Worm (Caenorhabditis elegans) whole organism, early embryonic: ENCODE data around the gene C05G5.2.

Experiments
- B0310.2 ChIP-seq: sonication (generic microtip); optimal IDR thresholded peaks from 2 replicates; lab custom pipeline; 2016; ENCODE audit warnings: mild to moderate bottlenecking, missing genetic modification characterization, missing compliant biosample characterization
- F13C5.2 ChIP-seq: sonication (generic microtip); optimal IDR thresholded peaks from 2 replicates; lab custom pipeline; 2017; ENCODE audit warnings: mild to moderate bottlenecking, missing genetic modification characterization, inconsistent platforms, missing compliant biosample characterization
- aly-1 ChIP-seq: sonication (generic microtip); optimal IDR thresholded peaks from 2 replicates; lab custom pipeline; 2016; ENCODE audit warnings: missing genetic modification characterization, missing compliant biosample characterization
- ama-1 ChIP-seq: fragments of 150-350 bp; optimal IDR thresholded peaks from 2 replicates; lab custom pipeline; 2014
- ceh-13 ChIP-seq: fragments of 200-800 bp; sonication (Bioruptor generic); optimal IDR thresholded peaks from 2 replicates; lab custom pipeline; 2018; ENCODE audit warnings: mild to moderate bottlenecking, missing genetic modification characterization, missing compliant biosample characterization
- ceh-36 ChIP-seq: sonication (generic microtip); optimal IDR thresholded peaks from 2 replicates; lab custom pipeline; 2016; ENCODE audit warnings: missing genetic modification characterization, inconsistent platforms, missing compliant biosample characterization
- ets-7 ChIP-seq: sonication (generic microtip); optimal IDR thresholded peaks from 2 replicates; lab custom pipeline; 2016; ENCODE audit warnings: missing genotype, missing genetic modification characterization, missing compliant biosample characterization
- flt-1 ChIP-seq: fragments of 200-800 bp; sonication (Bioruptor generic); IDR thresholded peaks from 2 replicates; pipeline ENCODE4 v1.3.6; 2022; ENCODE audit warnings: missing genetic modification characterization, missing compliant biosample characterization
- hmbx-1 ChIP-seq: sonication (generic microtip); optimal IDR thresholded peaks from 2 replicates; lab custom pipeline; 2016; ENCODE audit warnings: mild to moderate bottlenecking, missing genetic modification characterization, missing compliant biosample characterization
- hmg-4 ChIP-seq: fragments of 200-800 bp; sonication (Bioruptor generic); optimal IDR thresholded peaks from 2 replicates; lab custom pipeline; 2018; ENCODE audit warnings: mild to moderate bottlenecking, missing genetic modification characterization, missing compliant biosample characterization
- hnd-1 ChIP-seq: sonication (generic microtip); optimal IDR thresholded peaks from 2 replicates; lab custom pipeline; 2016; ENCODE audit warnings: missing genetic modification characterization, missing compliant biosample characterization
- pes-1 ChIP-seq: fragments of 200-800 bp; sonication (Bioruptor generic); IDR thresholded peaks from 2 replicates; pipeline ENCODE4 v1.3.6; 2022; ENCODE audit warnings: missing genetic modification reagents, missing genetic modification characterization, missing compliant biosample characterization
- scrt-1 ChIP-seq: fragments of 200-800 bp; sonication (Bioruptor generic); IDR thresholded peaks from 2 replicates; pipeline ENCODE4 v1.3.6; 2022; ENCODE audit warnings: missing genetic modification characterization, missing compliant biosample characterization
- sea-1 ChIP-seq: fragments of 200-800 bp; sonication (Bioruptor generic); conservative IDR thresholded peaks from 2 replicates; pipeline ENCODE4 v1.3.6; 2022; ENCODE audit warnings: missing genetic modification characterization, missing compliant biosample characterization
- tbx-11 ChIP-seq: fragments of 200-800 bp; sonication (Bioruptor generic); IDR thresholded peaks from 2 replicates; pipeline ENCODE4 v1.3.6; 2022; ENCODE audit warnings: missing genetic modification characterization, missing compliant biosample characterization
- tbx-37 ChIP-seq: fragments of 200-800 bp; sonication (Bioruptor generic); conservative IDR thresholded peaks from 2 replicates; pipeline ENCODE4 v1.3.6; 2022; ENCODE audit warnings: missing genetic modification reagents, missing genetic modification characterization, missing compliant biosample characterization
- tra-4 ChIP-seq: sonication (generic microtip); optimal IDR thresholded peaks from 2 replicates; lab custom pipeline; 2017; ENCODE audit warnings: missing genetic modification characterization, missing compliant biosample characterization

The C05G5.2 gene

DNA sequence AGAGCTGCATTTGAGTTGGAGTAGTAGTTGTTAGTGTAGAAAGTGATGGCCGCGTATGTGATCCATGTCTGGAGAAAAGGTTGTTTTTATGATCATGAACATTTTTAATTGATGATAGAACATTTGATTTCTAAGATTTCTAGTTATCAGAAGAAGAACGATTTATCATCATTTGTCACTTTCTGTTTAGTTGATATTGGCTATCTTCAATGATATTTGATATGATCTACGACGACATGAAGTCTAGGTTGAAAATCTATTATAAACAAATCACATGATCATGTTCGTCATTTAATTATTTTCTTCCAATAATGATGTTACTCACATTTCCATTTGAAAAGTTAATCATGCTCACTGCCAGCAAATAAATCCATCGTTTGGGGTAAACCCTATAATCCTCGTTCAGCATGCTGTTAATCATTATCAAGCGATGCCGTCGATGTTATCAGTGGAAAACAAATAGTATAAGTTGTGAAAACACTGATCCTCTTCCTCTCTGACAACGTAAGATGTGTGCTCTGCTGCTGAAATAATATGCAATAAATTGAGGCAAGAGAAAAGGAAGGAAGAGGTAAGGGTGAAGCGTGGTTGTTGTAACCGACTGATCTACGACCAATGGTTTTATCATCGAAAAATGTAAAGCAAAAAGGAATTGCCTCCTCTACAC is 10.0 kb upstream of the C05G5.2 start:
- TF ChIP-seq tbx-37 (GFP tag; lab: Robert Waterston, UW) = no peak
- TF ChIP-seq hnd-1 (tag; lab: Kevin White, UChicago) = no peak
- no peak for TF ChIP-seq tbx-11 (GFP tag; lab: Robert Waterston, UW)

- TF ChIP-seq pes-1 (GFP tag; lab: Robert Waterston, UW) (no peak), tra-4 (tag; lab: Kevin White, UChicago) (no peak), B0310.2 (tag; lab: Kevin White, UChicago) (no peak), hnd-1 (tag; lab: Kevin White, UChicago) (no peak), scrt-1 (GFP tag; lab: Robert Waterston, UW) (no peak), tbx-11 (GFP tag; lab: Robert Waterston, UW) (no peak), F13C5.2 (no peak), aly-1 (tag; lab: Kevin White, UChicago) (no peak), hmg-4 (GFP tag; lab: Kevin White, UChicago) (no peak), ceh-13 (GFP tag; lab: Kevin White, UChicago) (no peak), tbx-37 (GFP tag; lab: Robert Waterston, UW) (no peak), ama-1 (lab: Kevin White, UChicago) (no peak), ets-7 (tag; lab: Kevin White, UChicago) (no peak), ceh-36 (no peak), flt-1 (GFP tag; lab: Robert Waterston, UW) (no peak), sea-1 (GFP tag; lab: Robert Waterston, UW) (no peak), hmbx-1 (tag; lab: Kevin White, UChicago) (no peak)
Observed at ce11 chrX:14737623-14738022, 9.5 kb upstream of the C05G5.2 start.

DNA sequence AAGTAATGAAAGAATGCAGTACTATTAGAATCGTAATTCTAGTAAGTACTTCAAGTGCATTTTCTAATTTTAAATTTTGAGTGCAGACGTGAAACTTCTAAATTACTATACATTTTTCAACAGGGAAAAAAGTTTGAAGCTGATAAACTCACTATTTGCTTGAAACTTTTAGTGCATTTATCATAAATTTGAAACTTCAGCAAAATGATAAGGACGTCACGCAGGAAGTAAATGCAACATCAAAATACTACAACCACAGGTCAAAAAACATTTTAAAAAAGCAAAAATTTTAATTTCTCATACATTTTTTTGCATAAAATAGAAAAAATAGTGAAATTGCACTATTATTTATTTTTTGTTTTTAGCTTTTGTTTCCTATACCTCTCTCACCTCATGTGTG is 7.6 kb upstream of the C05G5.2 start:
- TF ChIP-seq ets-7 (tag; lab: Kevin White, UChicago) (no peak), sea-1 (GFP tag; lab: Robert Waterston, UW) (no peak), pes-1 (GFP tag; lab: Robert Waterston, UW) (no peak), scrt-1 (GFP tag; lab: Robert Waterston, UW) (no peak), flt-1 (GFP tag; lab: Robert Waterston, UW) (no peak), hmg-4 (GFP tag; lab: Kevin White, UChicago) (no peak), tbx-11 (GFP tag; lab: Robert Waterston, UW) (no peak), B0310.2 (tag; lab: Kevin White, UChicago) (no peak), tra-4 (tag; lab: Kevin White, UChicago) (no peak), aly-1 (tag; lab: Kevin White, UChicago) (no peak), ceh-36 (no peak), F13C5.2 (no peak), ama-1 (lab: Kevin White, UChicago) (no peak), tbx-37 (GFP tag; lab: Robert Waterston, UW) (no peak), ceh-13 (GFP tag; lab: Kevin White, UChicago) (no peak), hmbx-1 (tag; lab: Kevin White, UChicago) (no peak), hnd-1 (tag; lab: Kevin White, UChicago) (no peak)

- no peak for TF ChIP-seq ets-7 (tag; lab: Kevin White, UChicago)
- TF ChIP-seq tbx-37 (GFP tag; lab: Robert Waterston, UW) = no peak
Observed at ce11 chrX:14740019-14740418, 7.1 kb upstream of the C05G5.2 start, which contains the start of gene C05G5.1. Gene C05G5.1, minus strand, starts transcription at chrX:14740119.

ce11 chrX:14743210-14743609 is 3.9 kb upstream of the C05G5.2 start:
- TF ChIP-seq ceh-36 = no peak
- no peak for TF ChIP-seq aly-1 (tag; lab: Kevin White, UChicago)
- TF ChIP-seq scrt-1 (GFP tag; lab: Robert Waterston, UW) = no peak
- TF ChIP-seq ama-1 (lab: Kevin White, UChicago) = no peak
- no peak for TF ChIP-seq ceh-13 (GFP tag; lab: Kevin White, UChicago)
- TF ChIP-seq ets-7 (tag; lab: Kevin White, UChicago) = no peak
- no peak for TF ChIP-seq flt-1 (GFP tag; lab: Robert Waterston, UW)
- no peak for TF ChIP-seq hmg-4 (GFP tag; lab: Kevin White, UChicago)
- no peak for TF ChIP-seq tbx-37 (GFP tag; lab: Robert Waterston, UW)

DNA sequence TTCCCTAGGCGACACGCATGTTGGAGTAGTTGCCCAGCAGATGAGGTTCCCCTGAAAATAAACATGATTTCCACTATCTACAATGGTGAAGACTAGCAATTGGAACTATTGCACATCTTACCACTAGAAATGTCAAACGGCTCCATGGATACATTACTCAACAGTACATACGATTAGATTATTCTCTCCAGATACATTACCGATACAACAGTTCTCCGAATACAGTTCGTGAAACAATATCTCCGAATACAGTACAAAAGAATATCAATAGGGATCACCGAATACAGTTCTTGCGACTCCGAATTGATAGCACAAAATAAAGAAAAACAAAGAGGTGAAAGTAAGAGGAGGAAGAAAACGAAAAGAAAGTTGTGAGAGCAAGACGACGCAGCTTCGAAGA is 3.3 kb upstream of the C05G5.2 start, which contains the start of gene C05G5.7:
TSS of gene C05G5.7 (minus strand) at position 1 of the 400 bp plus-strand sequence.
- TF ChIP-seq hmg-4 (GFP tag; lab: Kevin White, UChicago) = no peak

DNA sequence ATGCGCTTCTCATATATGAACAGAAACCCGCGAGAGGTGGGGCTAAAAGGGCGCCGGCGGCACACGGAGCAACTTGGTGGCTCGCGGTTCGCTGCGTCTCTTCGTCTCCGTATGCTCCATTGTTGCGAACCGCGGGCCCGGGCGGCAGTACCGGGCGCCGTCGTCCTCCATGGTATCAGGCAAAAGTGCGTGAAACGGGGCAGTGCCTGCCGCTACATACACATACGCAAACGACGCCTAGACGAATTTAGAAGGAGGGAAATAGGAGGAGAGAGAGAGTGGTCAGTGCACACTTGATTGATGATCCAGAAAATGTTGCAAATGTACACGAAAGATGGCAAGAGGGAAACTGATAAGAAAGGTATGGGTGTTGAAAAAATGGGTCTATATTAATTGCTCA is 2.6 kb upstream of the C05G5.2 start:
- no peak for TF ChIP-seq sea-1 (GFP tag; lab: Robert Waterston, UW)
- TF ChIP-seq ceh-13 (GFP tag; lab: Kevin White, UChicago) = no peak
- TF ChIP-seq hnd-1 (tag; lab: Kevin White, UChicago) = no peak
- no peak for TF ChIP-seq hmbx-1 (tag; lab: Kevin White, UChicago)
- TF ChIP-seq B0310.2 (tag; lab: Kevin White, UChicago) = no peak
- TF ChIP-seq flt-1 (GFP tag; lab: Robert Waterston, UW) = no peak
- no peak for TF ChIP-seq aly-1 (tag; lab: Kevin White, UChicago)

DNA sequence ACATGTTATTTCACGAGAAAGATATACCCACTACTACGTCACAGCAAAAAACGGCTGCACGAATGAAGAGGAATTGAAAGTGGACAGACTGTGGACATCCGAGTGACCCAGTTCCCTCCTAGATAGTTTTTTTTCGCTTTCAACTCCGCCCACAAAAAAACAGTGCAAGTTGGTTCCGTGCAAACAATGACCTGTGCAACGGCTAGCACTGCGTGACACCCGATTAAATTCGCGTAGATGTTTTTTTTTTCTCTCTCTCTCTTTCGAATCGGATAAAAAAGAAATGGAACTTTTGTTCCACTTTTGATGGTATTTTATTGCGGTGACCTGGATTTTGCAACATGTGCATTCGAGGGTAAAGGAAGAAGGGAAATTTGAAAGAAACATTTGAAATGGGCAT is 1.9 kb upstream of the C05G5.2 start:
- no peak for TF ChIP-seq ama-1 (lab: Kevin White, UChicago)
- TF ChIP-seq hnd-1 (tag; lab: Kevin White, UChicago) = no peak
- no peak for TF ChIP-seq ets-7 (tag; lab: Kevin White, UChicago)
- TF ChIP-seq tbx-37 (GFP tag; lab: Robert Waterston, UW) = no peak
